Fruit fly (Drosophila melanogaster) Kc167 (cell line): ENCODE results near the gene EMC2A.

Source experiments
- Myc ChIP-seq: fragments of >200 bp; optimal IDR thresholded peaks from 2 replicates; lab custom pipeline; 2017; ENCODE audit warnings: missing external identifiers
- Sin3A ChIP-seq: fragments of >200 bp; optimal IDR thresholded peaks from 2 replicates; lab custom pipeline; 2018; ENCODE audit warnings: missing external identifiers
- h ChIP-seq: fragments of >200 bp; optimal IDR thresholded peaks from 3 replicates; lab custom pipeline; 2018; ENCODE audit warnings: missing external identifiers
- psq ChIP-seq: fragments of >200 bp; optimal IDR thresholded peaks from 2 replicates; lab custom pipeline; 2017; ENCODE audit warnings: missing external identifiers

DNA sequence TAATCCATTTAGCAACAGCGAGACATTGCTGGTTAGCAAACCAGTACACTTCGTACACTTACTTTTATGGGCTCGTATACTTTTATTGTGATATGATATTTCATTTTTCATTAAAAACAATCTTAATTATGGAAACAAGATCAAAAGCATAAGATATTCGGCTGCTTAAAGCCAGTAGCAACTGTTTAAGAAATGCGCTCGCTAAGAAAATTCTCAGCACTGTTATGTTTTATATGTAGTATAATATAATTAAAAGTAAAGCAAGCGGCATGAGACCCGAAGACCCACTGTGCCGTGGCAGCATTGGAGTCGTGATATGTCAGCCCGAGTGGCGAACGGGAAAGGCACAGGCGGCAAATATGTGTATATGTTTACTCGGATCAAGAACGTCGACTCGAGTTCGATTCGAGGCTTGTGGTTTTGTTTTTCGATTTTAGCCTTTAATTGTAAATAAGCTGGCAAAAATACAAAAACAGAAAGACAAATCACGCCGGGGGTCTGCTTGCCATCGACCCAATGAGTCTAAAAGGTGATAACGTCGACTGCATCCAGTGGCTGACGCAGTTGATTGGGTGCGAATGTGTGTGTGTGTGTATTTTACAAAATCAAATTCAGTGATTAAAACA, 23.1 kb upstream of the EMC2A start:
- TF ChIP-seq psq (lab: Kevin White, UChicago) (no peak), h (lab: Kevin White, UChicago) (no peak), Myc (lab: Kevin White, UChicago) (no peak), Sin3A (lab: Kevin White, UChicago) (no peak)
